Worm (Caenorhabditis elegans) whole organism, midembryonic: ENCODE results near the gene aqp-11.

Experiments used
- T22C8.4 ChIP-seq: fragments of 200-800 bp; sonication (Bioruptor generic); IDR thresholded peaks from 2 replicates; pipeline ENCODE4 v1.3.6; 2022; ENCODE audit warnings: missing genetic modification characterization, missing compliant biosample characterization
- med-1 ChIP-seq: sonication (generic microtip); optimal IDR thresholded peaks from 2 replicates; lab custom pipeline; 2017; ENCODE audit warnings: missing genetic modification characterization, mild to moderate bottlenecking, missing compliant biosample characterization, antibody characterized with exemption, missing genetic modification reagents; ENCODE audit not compliant: insufficient read depth
- ref-1 ChIP-seq: fragments of 200-800 bp; sonication (Bioruptor generic); conservative IDR thresholded peaks from 2 replicates; pipeline ENCODE4 v1.3.6; 2022; ENCODE audit warnings: missing genetic modification reagents, missing genetic modification characterization, missing compliant biosample characterization

- TF ChIP-seq T22C8.4 (GFP tag; lab: Robert Waterston, UW) (no peak), med-1 (GFP tag; lab: Kevin White, UChicago) (no peak), ref-1 (no peak)
Observed at ce11 chrIII:13657975-13658374, 15.1 kb upstream of the aqp-11 start.
